Worm (Caenorhabditis elegans) whole organism, L3 larva: Measurements from ENCODE around the gene F58B4.5.

ENCODE experiments used
- ama-1 ChIP-seq: fragments of 150-350 bp; optimal IDR thresholded peaks from 2 replicates; lab custom pipeline; 2018
- egl-27 ChIP-seq: sonication (generic microtip); optimal IDR thresholded peaks from 4 replicates; lab custom pipeline; 2017; ENCODE audit warnings: missing biosample characterization, missing genetic modification reagents, missing genetic modification characterization
- nhr-11 ChIP-seq: fragments of 150-350 bp; optimal IDR thresholded peaks from 2 replicates; lab custom pipeline; 2014; ENCODE audit warnings: missing biosample characterization, missing genetic modification characterization
- nhr-76 ChIP-seq: fragments of 150-350 bp; sonication (generic microtip); optimal IDR thresholded peaks from 5 replicates; lab custom pipeline; 2014; ENCODE audit warnings: missing biosample characterization, missing genetic modification characterization
- pqm-1 ChIP-seq: fragments of 150-350 bp; optimal IDR thresholded peaks from 2 replicates; lab custom pipeline; 2017; ENCODE audit warnings: missing biosample characterization, missing genetic modification characterization, inconsistent platforms
- sea-2 ChIP-seq: fragments of 150-350 bp; sonication (generic microtip); optimal IDR thresholded peaks from 4 replicates; lab custom pipeline; 2014; ENCODE audit warnings: missing biosample characterization, missing genetic modification reagents, missing genetic modification characterization
- unc-39 ChIP-seq: sonication (generic microtip); optimal IDR thresholded peaks from 4 replicates; lab custom pipeline; 2017; ENCODE audit warnings: missing biosample characterization, missing genetic modification characterization
- unc-62 ChIP-seq: fragments of 150-350 bp; sonication (generic microtip); optimal IDR thresholded peaks from 4 replicates; lab custom pipeline; 2014; ENCODE audit warnings: missing biosample characterization, missing genetic modification reagents, missing genetic modification characterization
- zag-1 ChIP-seq: fragments of 150-350 bp; optimal IDR thresholded peaks from 2 replicates; lab custom pipeline; 2014; ENCODE audit warnings: missing biosample characterization, missing genetic modification characterization

- TF ChIP-seq ama-1 (lab: Kevin White, UChicago) (no peak), nhr-76 (tag; lab: Kevin White, UChicago) (no peak), pqm-1 (peak; percentile 29), egl-27 (tag; lab: Kevin White, UChicago) (no peak), sea-2 (GFP tag; lab: Kevin White, UChicago) (no peak), unc-62 (GFP tag; lab: Kevin White, UChicago) (no peak), zag-1 (tag; lab: Kevin White, UChicago) (no peak), nhr-11 (tag; lab: Kevin White, UChicago) (no peak), unc-39 (no peak)
These were observed at the start of gene F58B4.5 for ce11 chrV:10932411-10932810.
